Worm (Caenorhabditis elegans): ENCODE data around the gene C08E3.1.

C08E3.1 gene

DNA sequence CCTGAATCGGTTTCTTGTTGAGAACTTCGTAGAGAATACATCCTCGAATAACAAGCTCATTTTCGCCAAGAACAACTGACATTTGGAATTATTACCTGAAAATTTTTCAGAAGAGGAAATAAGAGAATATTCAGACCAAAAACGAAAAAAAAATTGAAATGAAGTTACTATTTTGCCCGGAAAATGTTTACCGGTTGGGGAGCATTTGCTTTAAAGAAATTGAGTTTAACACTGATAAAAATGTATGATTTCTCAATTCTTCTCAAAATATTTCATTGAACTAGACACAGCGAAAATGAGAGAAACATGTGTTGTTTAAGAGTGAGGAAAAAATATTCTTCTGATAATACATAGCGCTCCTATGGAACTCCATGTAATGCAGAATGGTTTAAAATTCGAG, 17.2 kb upstream of the C08E3.1 start, which contains the start of gene fbxa-165:
TSS of gene fbxa-165 (minus strand) at position 101 of the 400 bp plus-strand sequence.
- no peak for TF ChIP-seq swsn-7 (tag; optimal IDR thresholded peaks at IDR 0.05)
- no peak for TF ChIP-seq ceh-90 (tag; optimal IDR thresholded peaks at IDR 0.05)
- TF ChIP-seq aha-1 (tag; optimal IDR thresholded peaks at IDR 0.05): no peak
- no peak for TF ChIP-seq mep-1 (tag; optimal IDR thresholded peaks at IDR 0.05)
- no peak for TF ChIP-seq tbx-2 (tag; optimal IDR thresholded peaks at IDR 0.05)

DNA sequence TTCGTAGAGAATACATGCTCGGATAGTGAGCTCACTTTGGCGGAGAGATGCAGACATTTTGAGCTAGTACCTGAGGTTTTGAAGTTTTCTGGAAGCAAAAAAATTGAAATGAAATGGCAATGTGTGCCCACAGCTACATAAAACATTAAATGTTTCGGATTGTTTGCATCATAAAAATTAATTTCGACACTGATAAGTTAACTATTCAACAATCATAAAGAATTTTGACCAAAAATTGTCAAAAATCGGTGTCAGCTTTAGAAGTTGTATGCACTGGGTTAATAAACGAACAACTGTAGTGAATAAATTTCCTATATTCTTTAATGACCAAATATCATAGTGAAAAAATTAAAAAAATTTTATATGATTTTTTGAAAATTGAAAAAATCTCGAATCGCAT, 14.6 kb upstream of the C08E3.1 start, which contains the start of gene fbxa-166:
TSS of gene fbxa-166 (minus strand) at position 101 of the 400 bp plus-strand sequence.
- TF ChIP-seq ceh-90 (tag; optimal IDR thresholded peaks at IDR 0.05): no peak
- TF ChIP-seq nhr-77 (tag; optimal IDR thresholded peaks at IDR 0.05): no peak
- TF ChIP-seq ztf-4 (tag; optimal IDR thresholded peaks at IDR 0.05): no peak
- no peak for TF ChIP-seq nhr-12 (tag; optimal IDR thresholded peaks at IDR 0.05)
- no peak for TF ChIP-seq C34B4.2 (tag; optimal IDR thresholded peaks at IDR 0.05)
- no peak for TF ChIP-seq pqm-1 (tag; optimal IDR thresholded peaks at IDR 0.05)
- no peak for TF ChIP-seq hpl-2 (GFP tag; optimal IDR thresholded peaks at IDR 0.05)

DNA sequence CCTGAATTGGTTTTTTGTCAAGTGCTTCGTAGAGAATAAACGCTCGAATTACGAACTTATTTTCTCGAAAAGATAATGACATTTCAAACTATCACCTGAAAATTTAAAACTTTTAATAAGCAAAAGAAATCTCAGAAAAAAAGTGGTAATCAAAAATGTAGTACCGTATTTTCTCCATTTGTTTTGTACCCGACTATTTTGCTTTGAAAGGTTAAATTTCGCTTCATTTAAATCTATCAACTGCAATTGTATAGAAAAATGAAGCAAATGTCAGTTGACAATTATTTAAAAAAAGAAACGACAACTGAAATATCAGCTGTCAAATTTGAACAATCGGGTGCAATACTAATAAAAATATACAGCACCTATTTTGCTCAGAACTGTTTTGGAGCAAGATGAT, 12.4 kb upstream of the C08E3.1 start, which contains the start of gene fbxa-158:
TSS of gene fbxa-158 (minus strand) at position 101 of the 400 bp plus-strand sequence.
- TF ChIP-seq mef-2 (tag; optimal IDR thresholded peaks at IDR 0.05) (no peak), nhr-71 (tag; optimal IDR thresholded peaks at IDR 0.05) (no peak), ceh-82 (tag; optimal IDR thresholded peaks at IDR 0.05) (no peak), tbx-2 (tag; optimal IDR thresholded peaks at IDR 0.05) (no peak), fos-1 (tag; optimal IDR thresholded peaks at IDR 0.05) (no peak), elt-2 (tag; optimal IDR thresholded peaks at IDR 0.05) (no peak), grh-1 (GFP tag; IDR thresholded peaks at IDR 0.05) (no peak), unc-62 (GFP tag; optimal IDR thresholded peaks at IDR 0.05) (no peak), ztf-4 (tag; optimal IDR thresholded peaks at IDR 0.05) (no peak), fkh-8 (tag; optimal IDR thresholded peaks at IDR 0.05) (no peak), dsc-1 (tag; optimal IDR thresholded peaks at IDR 0.05) (no peak), lsy-2 (tag; optimal IDR thresholded peaks at IDR 0.05) (no peak), egl-27 (tag; optimal IDR thresholded peaks at IDR 0.05) (no peak), tlp-1 (tag; optimal IDR thresholded peaks at IDR 0.05) (no peak), nhr-90 (tag; optimal IDR thresholded peaks at IDR 0.05; ENCODE audit: poor library complexity) (no peak), sup-37 (GFP tag; optimal IDR thresholded peaks at IDR 0.05) (no peak), ceh-88 (GFP tag; IDR thresholded peaks at IDR 0.05) (no peak), nhr-47 (tag; optimal IDR thresholded peaks at IDR 0.05) (no peak), C16A3.4 (tag; optimal IDR thresholded peaks at IDR 0.05) (no peak), lin-35 (GFP tag; optimal IDR thresholded peaks at IDR 0.05) (no peak)

DNA sequence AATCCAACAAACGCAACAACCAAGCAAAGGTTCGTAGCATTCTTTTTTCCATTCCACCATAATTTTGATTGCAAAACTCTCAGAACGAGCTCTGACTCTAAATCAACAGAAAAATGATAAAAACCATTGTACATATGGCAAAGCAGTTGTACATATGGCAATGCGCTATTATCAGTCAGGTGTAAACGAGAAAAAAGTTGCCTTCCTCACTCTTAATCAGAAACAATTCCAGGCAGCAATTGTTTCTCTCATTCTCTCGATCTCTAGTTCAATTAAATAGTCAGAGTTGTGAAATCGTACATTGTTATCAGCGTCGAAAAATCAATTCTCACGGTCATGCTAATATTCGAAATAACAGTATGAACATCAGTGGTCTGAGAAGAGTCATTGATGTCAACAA, 11.8 kb upstream of the C08E3.1 start:
- TF ChIP-seq jun-1 (tag; optimal IDR thresholded peaks at IDR 0.05): peak; percentile 44
- no peak for TF ChIP-seq lin-14 (GFP tag; optimal IDR thresholded peaks at IDR 0.05)
- TF ChIP-seq unc-130 (tag; optimal IDR thresholded peaks at IDR 0.05): no peak
- peak; percentile 90 for TF ChIP-seq elt-2 (tag; optimal IDR thresholded peaks at IDR 0.05)
- TF ChIP-seq nhr-12 (tag; optimal IDR thresholded peaks at IDR 0.05): no peak
- TF ChIP-seq lin-35 (GFP tag; optimal IDR thresholded peaks at IDR 0.05): peak in 1 of 2 experiments; percentile 32
- no peak for TF ChIP-seq hlh-17 (GFP tag; optimal IDR thresholded peaks at IDR 0.05; ENCODE audit: borderline replicate concordance)
- TF ChIP-seq lin-15B (tag; optimal IDR thresholded peaks at IDR 0.05): no peak
- no peak for TF ChIP-seq F16B12.6 (tag; optimal IDR thresholded peaks at IDR 0.05)
- TF ChIP-seq C04F5.9 (tag; optimal IDR thresholded peaks at IDR 0.05): no peak

DNA sequence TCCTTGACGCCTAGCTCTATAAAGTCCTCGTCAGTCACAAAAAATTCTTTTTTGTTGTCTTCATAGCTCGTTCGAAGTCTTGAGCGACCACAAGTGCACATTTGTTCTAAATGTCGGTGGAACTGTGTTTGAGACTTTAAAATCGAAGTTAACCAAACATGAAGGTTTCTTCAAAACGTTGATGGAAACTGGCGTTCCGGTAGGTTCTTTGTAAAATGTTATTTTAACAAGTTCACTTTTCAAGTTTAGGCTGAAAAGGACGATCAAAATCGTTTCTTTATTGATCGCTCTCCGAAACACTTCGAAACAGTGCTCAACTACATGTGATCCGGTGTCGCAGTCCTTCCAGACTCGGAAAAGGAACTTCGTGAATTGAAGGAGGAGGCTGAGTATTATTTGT, 9.0 kb upstream of the C08E3.1 start, which contains the start of gene fbxa-160:
TSS of gene fbxa-160 (minus strand) at position 101 of the 400 bp plus-strand sequence.
- TF ChIP-seq nhr-20 (tag; optimal IDR thresholded peaks at IDR 0.05): no peak
- no peak for TF ChIP-seq C16A3.4 (tag; optimal IDR thresholded peaks at IDR 0.05)
- no peak for TF ChIP-seq aha-1 (tag; optimal IDR thresholded peaks at IDR 0.05)
- no peak for TF ChIP-seq fkh-10 (GFP tag; optimal IDR thresholded peaks at IDR 0.05)
- TF ChIP-seq ztf-11 (tag; optimal IDR thresholded peaks at IDR 0.05): no peak
- no peak for TF ChIP-seq mep-1 (tag; optimal IDR thresholded peaks at IDR 0.05)
- no peak for TF ChIP-seq lin-39 (tag; optimal IDR thresholded peaks at IDR 0.05)
- TF ChIP-seq ceh-88 (GFP tag; IDR thresholded peaks at IDR 0.05): no peak
- TF ChIP-seq lin-35 (GFP tag; optimal IDR thresholded peaks at IDR 0.05): no peak
